Worm (Caenorhabditis elegans) whole organism, L1 larva: ENCODE measurements around the gene sds-22.

Experiments
- alr-1 ChIP-seq: fragments of 200-800 bp; sonication (Bioruptor generic); optimal IDR thresholded peaks from 2 replicates; lab custom pipeline; 2018; ENCODE audit warnings: borderline replicate concordance, mild to moderate bottlenecking, missing genetic modification characterization, missing compliant biosample characterization
- aly-2 ChIP-seq: fragments of 150-350 bp; optimal IDR thresholded peaks from 2 replicates; lab custom pipeline; 2014; ENCODE audit warnings: missing biosample characterization, missing genetic modification characterization
- lsy-2 ChIP-seq, 2 experiments: fragments of 150-350 bp; optimal IDR thresholded peaks; 2 replicates each; lab custom pipeline; 2014; ENCODE audit warnings: missing biosample characterization in 2 of 2, missing genetic modification characterization in 2 of 2

- peak; percentile 2 to 26 for TF ChIP-seq lsy-2 (tag; optimal IDR thresholded peaks at IDR 0.05; lab: Kevin White, UChicago)
- TF ChIP-seq aly-2 = no peak
- no peak for TF ChIP-seq alr-1
Measured at ce11 chrII:7907539-7907997, 49.4 kb downstream of the sds-22 start, which contains the start of gene best-23.
